Worm (Caenorhabditis elegans) whole organism, late embryonic: ENCODE results near the gene ppm-2.

Experiments used
- C08G9.2 ChIP-seq: sonication (generic microtip); optimal IDR thresholded peaks from 2 replicates; lab custom pipeline; 2016; ENCODE audit warnings: mild to moderate bottlenecking, missing genetic modification characterization, moderate library complexity, missing compliant biosample characterization
- C38D4.7 ChIP-seq: fragments of 200-800 bp; sonication (Bioruptor generic); optimal IDR thresholded peaks from 2 replicates; lab custom pipeline; 2018; ENCODE audit warnings: mild to moderate bottlenecking, missing genetic modification characterization, moderate library complexity, missing compliant biosample characterization
- K02D7.2 ChIP-seq: sonication (generic microtip); optimal IDR thresholded peaks from 2 replicates; lab custom pipeline; 2017; ENCODE audit warnings: mild to moderate bottlenecking, missing genetic modification characterization, missing compliant biosample characterization
- K09A11.1 ChIP-seq: sonication (generic microtip); optimal IDR thresholded peaks from 2 replicates; lab custom pipeline; 2017; ENCODE audit warnings: antibody characterized with exemption, mild to moderate bottlenecking, missing genetic modification characterization, missing compliant biosample characterization; ENCODE audit not compliant: insufficient read depth
- T23F11.4 ChIP-seq: fragments of 200-800 bp; sonication (Bioruptor generic); optimal IDR thresholded peaks from 2 replicates; lab custom pipeline; 2018; ENCODE audit warnings: mild to moderate bottlenecking, missing genetic modification characterization, missing compliant biosample characterization
- ceh-19 ChIP-seq: fragments of 200-800 bp; sonication (Bioruptor generic); optimal IDR thresholded peaks from 2 replicates; lab custom pipeline; 2018; ENCODE audit warnings: mild to moderate bottlenecking, missing genetic modification characterization, missing compliant biosample characterization
- ceh-24 ChIP-seq: sonication (generic microtip); optimal IDR thresholded peaks from 2 replicates; lab custom pipeline; 2016; ENCODE audit warnings: mild to moderate bottlenecking, missing genetic modification characterization, missing compliant biosample characterization
- ceh-30 ChIP-seq: fragments of 150-350 bp; optimal IDR thresholded peaks from 2 replicates; lab custom pipeline; 2014; ENCODE audit warnings: missing biosample characterization, missing genetic modification characterization
- ceh-31 ChIP-seq: sonication (generic microtip); optimal IDR thresholded peaks from 2 replicates; lab custom pipeline; 2016; ENCODE audit warnings: missing genetic modification characterization, missing compliant biosample characterization
- ceh-34 ChIP-seq: sonication (generic microtip); optimal IDR thresholded peaks from 2 replicates; lab custom pipeline; 2016; ENCODE audit warnings: mild to moderate bottlenecking, missing genetic modification characterization, missing compliant biosample characterization
- ceh-45 ChIP-seq: fragments of 200-800 bp; sonication (Bioruptor generic); IDR thresholded peaks from 2 replicates; pipeline ENCODE4 v1.3.6; 2022; ENCODE audit warnings: missing genetic modification reagents, missing genetic modification characterization, missing compliant biosample characterization
- ceh-6 ChIP-seq: fragments of 200-800 bp; sonication (Bioruptor generic); optimal IDR thresholded peaks from 2 replicates; lab custom pipeline; 2018; ENCODE audit warnings: mild to moderate bottlenecking, missing genetic modification characterization, missing compliant biosample characterization
- che-1 ChIP-seq: sonication (generic microtip); optimal IDR thresholded peaks from 2 replicates; lab custom pipeline; 2016; ENCODE audit warnings: mild to moderate bottlenecking, missing genetic modification characterization, missing compliant biosample characterization
- dmd-4 ChIP-seq: sonication (generic microtip); optimal IDR thresholded peaks from 2 replicates; lab custom pipeline; 2016; ENCODE audit warnings: borderline replicate concordance, missing genetic modification characterization, missing compliant biosample characterization
- dve-1 ChIP-seq: sonication (generic microtip); optimal IDR thresholded peaks from 2 replicates; lab custom pipeline; 2017; ENCODE audit warnings: antibody characterized with exemption, mild to moderate bottlenecking, missing genetic modification characterization, missing compliant biosample characterization
- elt-2 ChIP-seq: sonication (generic microtip); optimal IDR thresholded peaks from 2 replicates; lab custom pipeline; 2016; ENCODE audit warnings: missing genetic modification reagents, missing genetic modification characterization, missing compliant biosample characterization
- ets-4 ChIP-seq: sonication (generic microtip); optimal IDR thresholded peaks from 2 replicates; lab custom pipeline; 2016; ENCODE audit warnings: missing genetic modification characterization, missing compliant biosample characterization
- eyg-1 ChIP-seq: sonication (generic microtip); optimal IDR thresholded peaks from 2 replicates; lab custom pipeline; 2016; ENCODE audit warnings: missing genotype, missing genetic modification characterization, missing compliant biosample characterization
- hlh-15 ChIP-seq: sonication (generic microtip); optimal IDR thresholded peaks from 2 replicates; lab custom pipeline; 2016; ENCODE audit warnings: missing genetic modification characterization, missing compliant biosample characterization
- hlh-30 ChIP-seq: sonication (generic microtip); optimal IDR thresholded peaks from 2 replicates; lab custom pipeline; 2017; ENCODE audit warnings: antibody characterized with exemption, missing genetic modification characterization, missing compliant biosample characterization; ENCODE audit not compliant: insufficient read depth
- hlh-6 ChIP-seq: sonication (generic microtip); optimal IDR thresholded peaks from 2 replicates; lab custom pipeline; 2016; ENCODE audit warnings: missing genotype, missing genetic modification characterization, missing compliant biosample characterization
- hlh-8 ChIP-seq: sonication (generic microtip); optimal IDR thresholded peaks from 2 replicates; lab custom pipeline; 2016; ENCODE audit warnings: missing genotype, missing genetic modification characterization, missing compliant biosample characterization
- lim-6 ChIP-seq: sonication (generic microtip); optimal IDR thresholded peaks from 2 replicates; lab custom pipeline; 2016; ENCODE audit warnings: missing genetic modification characterization, missing compliant biosample characterization
- mec-3 ChIP-seq: sonication (generic microtip); optimal IDR thresholded peaks from 2 replicates; lab custom pipeline; 2016; ENCODE audit warnings: borderline replicate concordance, missing genetic modification characterization, missing compliant biosample characterization
- nfya-1 ChIP-seq: sonication (generic microtip); optimal IDR thresholded peaks from 2 replicates; lab custom pipeline; 2017; ENCODE audit warnings: missing genetic modification characterization, mild to moderate bottlenecking, missing compliant biosample characterization, antibody characterized with exemption, moderate library complexity
- nhr-11 ChIP-seq: fragments of 150-350 bp; optimal IDR thresholded peaks from 2 replicates; lab custom pipeline; 2014; ENCODE audit warnings: missing biosample characterization, missing genetic modification characterization
- npax-4 ChIP-seq: sonication (generic microtip); optimal IDR thresholded peaks from 2 replicates; lab custom pipeline; 2016; ENCODE audit warnings: missing genetic modification characterization, missing compliant biosample characterization
- pha-2 ChIP-seq: sonication (generic microtip); optimal IDR thresholded peaks from 2 replicates; lab custom pipeline; 2017; ENCODE audit warnings: mild to moderate bottlenecking, missing genetic modification characterization, missing compliant biosample characterization
- pha-4 ChIP-seq: fragments of 150-350 bp; optimal IDR thresholded peaks from 2 replicates; lab custom pipeline; 2018; ENCODE audit warnings: missing biosample characterization, missing genetic modification reagents, missing genetic modification characterization
- pros-1 ChIP-seq: fragments of 150-350 bp; optimal IDR thresholded peaks from 2 replicates; lab custom pipeline; 2014; ENCODE audit warnings: missing biosample characterization, missing genetic modification reagents, missing genetic modification characterization
- ref-2 ChIP-seq: sonication (generic microtip); optimal IDR thresholded peaks from 2 replicates; lab custom pipeline; 2016; ENCODE audit warnings: missing genetic modification characterization, missing compliant biosample characterization
- rnt-1 ChIP-seq: sonication (generic microtip); optimal IDR thresholded peaks from 2 replicates; lab custom pipeline; 2016; ENCODE audit warnings: missing genetic modification characterization, missing compliant biosample characterization
- sox-2 ChIP-seq: fragments of 200-800 bp; sonication (Bioruptor generic); IDR thresholded peaks from 2 replicates; pipeline ENCODE4 v1.3.6; 2022; ENCODE audit warnings: missing genetic modification reagents, missing genetic modification characterization, missing compliant biosample characterization
- sox-4 ChIP-seq: sonication (generic microtip); optimal IDR thresholded peaks from 2 replicates; lab custom pipeline; 2017; ENCODE audit warnings: mild to moderate bottlenecking, missing genetic modification characterization, inconsistent platforms, missing compliant biosample characterization
- syd-9 ChIP-seq: sonication (generic microtip); optimal IDR thresholded peaks from 2 replicates; lab custom pipeline; 2016; ENCODE audit warnings: mild to moderate bottlenecking, missing genetic modification characterization, moderate library complexity, missing compliant biosample characterization
- tbx-2 ChIP-seq: sonication (generic microtip); optimal IDR thresholded peaks from 2 replicates; lab custom pipeline; 2016; ENCODE audit warnings: missing genetic modification characterization, missing compliant biosample characterization
- tbx-7 ChIP-seq: sonication (generic microtip); optimal IDR thresholded peaks from 2 replicates; lab custom pipeline; 2016; ENCODE audit warnings: missing genotype, missing genetic modification characterization, missing compliant biosample characterization
- unc-3 ChIP-seq, 2 experiments: fragments of 200-800 bp in 1 of 2; sonication (Bioruptor generic) in 1 of 2; sonication (generic microtip) in 1 of 2; conservative IDR thresholded peaks in 1 of 2; optimal IDR thresholded peaks in 1 of 2; 2 replicates each; pipeline versions ENCODE4 v1.3.6 to Lab custom; 2016 to 2022; ENCODE audit warnings: missing compliant biosample characterization in 2 of 2, missing genetic modification characterization in 2 of 2, missing genetic modification reagents in 1 of 2
- unc-42 ChIP-seq: sonication (generic microtip); optimal IDR thresholded peaks from 2 replicates; lab custom pipeline; 2016; ENCODE audit warnings: missing genotype, missing genetic modification characterization, missing compliant biosample characterization
- unc-55 ChIP-seq: sonication (generic microtip); optimal IDR thresholded peaks from 2 replicates; lab custom pipeline; 2017; ENCODE audit warnings: missing biosample characterization, missing genetic modification reagents, missing genetic modification characterization
- unc-86 ChIP-seq: sonication (generic microtip); optimal IDR thresholded peaks from 2 replicates; lab custom pipeline; 2016; ENCODE audit warnings: missing genetic modification characterization, missing compliant biosample characterization
- ztf-16 ChIP-seq: sonication (generic microtip); optimal IDR thresholded peaks from 2 replicates; lab custom pipeline; 2017; ENCODE audit warnings: missing genetic modification characterization, missing compliant biosample characterization

Gene ppm-2

DNA sequence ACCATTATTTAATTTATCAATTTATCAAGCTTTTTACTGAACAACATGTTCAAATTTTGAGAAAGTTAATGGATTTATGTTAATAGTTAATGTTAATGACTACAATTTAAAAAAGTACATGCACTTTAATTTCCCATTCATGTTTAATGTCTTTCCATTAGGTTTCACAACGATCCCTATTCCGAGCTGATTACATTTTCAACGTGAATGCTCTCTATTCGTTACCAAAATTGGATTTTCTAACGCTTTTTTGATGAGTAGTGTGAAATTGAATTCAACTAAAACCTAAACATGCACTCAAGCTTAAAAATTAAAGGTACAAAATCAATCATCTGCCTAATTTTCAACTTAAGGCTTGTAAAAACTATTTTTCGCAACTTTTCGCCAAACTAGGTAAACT, 7.1 kb downstream of the ppm-2 start:
- TF ChIP-seq ceh-24 (tag; lab: Kevin White, UChicago) = no peak
- peak; percentile 56 for TF ChIP-seq unc-42

DNA sequence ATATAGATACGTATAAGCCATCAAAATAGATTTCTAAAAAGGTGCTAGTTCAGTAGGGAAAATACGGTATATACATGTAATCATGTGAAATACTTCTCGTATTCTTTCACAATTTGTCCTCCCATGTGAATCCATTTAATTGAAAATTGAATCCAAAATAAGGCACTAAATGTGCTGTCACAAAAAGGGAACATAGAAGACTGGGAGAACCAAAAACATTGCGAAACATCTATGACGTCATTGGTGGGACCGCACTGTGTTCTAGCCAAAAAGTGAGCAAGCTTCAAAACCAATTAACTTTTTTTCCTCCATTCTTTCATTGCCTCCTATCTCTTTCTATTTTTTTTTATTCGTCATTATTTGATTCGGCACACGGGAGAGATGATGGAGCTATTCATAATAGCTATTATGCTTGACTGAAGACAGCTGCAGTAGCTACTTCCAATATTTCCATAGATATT, 8.1 kb downstream of the ppm-2 start, which contains the start of gene cdka-1:
cdka-1 (plus strand) TSS at position 411 of the 461 bp plus-strand sequence.
- no peak for TF ChIP-seq dve-1 (tag; lab: Kevin White, UChicago)
- TF ChIP-seq ceh-6 (GFP tag; lab: Kevin White, UChicago) = no peak

DNA sequence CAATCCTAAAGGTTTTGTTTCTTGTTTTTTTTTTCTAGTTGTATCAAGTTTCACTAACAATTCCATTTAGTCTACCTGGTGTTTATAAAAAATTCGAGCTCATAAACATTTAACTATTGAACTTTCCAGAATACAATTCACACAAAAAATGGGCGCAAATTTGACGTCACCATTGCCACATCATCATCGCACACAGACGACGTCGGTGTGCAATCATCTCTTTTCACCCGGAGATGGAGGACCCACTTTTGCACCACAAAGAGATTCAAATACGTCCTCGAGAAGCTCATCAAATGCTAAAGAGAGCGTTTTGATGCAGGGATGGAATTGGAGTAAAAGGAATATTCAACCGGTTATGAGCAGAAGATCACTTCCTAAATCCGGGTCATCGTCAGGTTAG, 9.1 kb downstream of the ppm-2 start:
- TF ChIP-seq sox-4 (tag; lab: Kevin White, UChicago) (no peak), lim-6 (tag; lab: Kevin White, UChicago) (no peak), unc-3 (GFP tag; conservative IDR thresholded peaks at IDR 0.05; lab: Robert Waterston, UW) (no peak), unc-3 (tag; optimal IDR thresholded peaks at IDR 0.05; lab: Kevin White, UChicago) (no peak), K02D7.2 (tag; lab: Kevin White, UChicago) (no peak), ets-4 (tag; lab: Kevin White, UChicago) (no peak), K09A11.1 (tag; lab: Kevin White, UChicago) (no peak)

DNA sequence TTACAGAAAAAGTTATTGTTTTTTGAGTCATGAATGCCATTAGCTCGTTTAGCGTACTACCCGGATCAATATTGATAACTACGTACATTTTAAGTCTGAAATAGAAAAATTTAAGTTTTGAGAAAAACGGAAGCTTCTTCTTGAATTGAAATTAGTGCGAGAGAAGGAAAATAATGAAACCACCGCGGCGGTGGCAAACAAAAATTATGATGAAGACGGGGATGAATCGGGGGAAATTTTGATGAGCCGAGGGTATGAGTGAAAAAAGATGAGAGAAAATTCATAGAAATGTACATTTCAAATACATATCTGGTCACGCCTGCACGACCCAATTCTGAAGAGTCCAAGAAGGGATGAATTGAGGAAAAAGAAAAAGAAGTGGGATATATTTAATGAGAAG, 15.0 kb downstream of the ppm-2 start, which contains the start of gene T23F11.4:
T23F11.4 (minus strand) TSS at position 101 of the 400 bp plus-strand sequence.
- TF ChIP-seq unc-86 = no peak

DNA sequence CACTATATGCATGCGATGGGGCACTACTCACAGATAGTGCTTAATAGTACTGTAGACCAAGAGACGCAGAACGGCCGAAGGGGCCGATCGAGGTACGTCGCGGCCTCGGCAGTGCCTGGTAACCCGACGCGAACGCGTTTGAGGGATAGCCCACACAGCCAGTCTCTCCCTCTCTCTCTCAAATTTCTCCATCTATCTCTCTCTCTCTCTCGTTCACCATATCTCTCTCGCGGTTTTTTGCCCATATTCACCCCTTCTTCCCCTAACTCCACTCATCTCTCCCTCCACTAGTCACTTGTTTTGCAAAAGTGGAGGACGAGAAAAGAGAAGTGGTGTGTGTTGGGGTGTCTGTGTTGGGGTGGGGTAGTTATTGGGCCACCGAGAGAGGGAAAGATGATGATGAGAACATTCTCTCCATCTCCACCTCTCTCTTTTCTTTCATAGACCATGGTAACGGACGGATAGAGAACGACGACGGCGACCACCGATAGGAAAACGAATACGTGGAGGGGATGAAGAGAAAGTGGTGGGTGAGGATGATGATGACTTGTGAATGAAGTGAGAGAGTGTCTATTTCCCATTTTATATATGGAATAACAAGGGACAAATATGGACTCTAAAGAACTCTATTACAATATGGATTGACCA, 16.6 kb downstream of the ppm-2 start:
- peak; percentile 79 for TF ChIP-seq nfya-1 (tag; lab: Kevin White, UChicago)
- peak; percentile 8 for TF ChIP-seq eyg-1 (tag; lab: Kevin White, UChicago)
- peak; percentile 70 for TF ChIP-seq ceh-31 (tag; lab: Kevin White, UChicago)
- TF ChIP-seq sox-4 (tag; lab: Kevin White, UChicago) = no peak
- no peak for TF ChIP-seq pha-4 (tag; lab: Kevin White, UChicago)
- peak; percentile 68 for TF ChIP-seq pros-1 (tag; lab: Kevin White, UChicago)
- peak; percentile 63 for TF ChIP-seq ref-2
- TF ChIP-seq elt-2 (tag; lab: Kevin White, UChicago) = peak; percentile 33
- peak; percentile 60 for TF ChIP-seq hlh-30 (tag; lab: Kevin White, UChicago)
- TF ChIP-seq unc-55 (GFP tag; lab: Kevin White, UChicago) = peak; percentile 48
- no peak for TF ChIP-seq tbx-7
- peak; percentile 99 for TF ChIP-seq T23F11.4 (GFP tag; lab: Kevin White, UChicago)
- peak; percentile 64 for TF ChIP-seq tbx-2 (tag; lab: Kevin White, UChicago)
- TF ChIP-seq C38D4.7 (GFP tag; lab: Kevin White, UChicago) = no peak
- TF ChIP-seq ceh-45 (GFP tag; lab: Robert Waterston, UW) = no peak
- TF ChIP-seq nhr-11 (tag; lab: Kevin White, UChicago) = no peak
- TF ChIP-seq ets-4 (tag; lab: Kevin White, UChicago) = peak; percentile 27
- TF ChIP-seq pha-2 (tag; lab: Kevin White, UChicago) = no peak
- no peak for TF ChIP-seq ztf-16 (tag; lab: Kevin White, UChicago)
- peak; percentile 40 for TF ChIP-seq che-1 (tag; lab: Kevin White, UChicago)
- TF ChIP-seq dmd-4 (tag; lab: Kevin White, UChicago) = peak; percentile 43
- TF ChIP-seq ceh-34 (tag; lab: Kevin White, UChicago) = peak; percentile 92
- TF ChIP-seq mec-3 (tag; lab: Kevin White, UChicago) = no peak
- TF ChIP-seq npax-4 = no peak
- peak; percentile 49 for TF ChIP-seq ceh-6 (GFP tag; lab: Kevin White, UChicago)
- TF ChIP-seq rnt-1 (tag; lab: Kevin White, UChicago) = peak; percentile 36
- peak; percentile 81 for TF ChIP-seq hlh-6
- peak; percentile 71 for TF ChIP-seq ceh-19 (GFP tag; lab: Kevin White, UChicago)
- TF ChIP-seq ceh-30 (tag; lab: Kevin White, UChicago) = peak; percentile 38
- TF ChIP-seq hlh-15 (tag; lab: Kevin White, UChicago) = no peak
- no peak; the same call in 1 of the 2 replicates for TF ChIP-seq sox-2 (GFP tag; lab: Robert Waterston, UW)
- peak; percentile 26 for TF ChIP-seq C08G9.2 (tag; lab: Kevin White, UChicago)
- peak; percentile 34 for TF ChIP-seq syd-9
- peak; percentile 20 for TF ChIP-seq unc-42
- peak; percentile 29 for TF ChIP-seq hlh-8 (tag; lab: Kevin White, UChicago)
